Worm (Caenorhabditis elegans) whole organism, L4 larva: ENCODE measurements around the gene kqt-2.

Experiments used
- D1046.2 ChIP-seq: fragments of 200-800 bp; sonication (Bioruptor generic); IDR thresholded peaks from 2 replicates; pipeline ENCODE4 v1.3.6; 2022; ENCODE audit warnings: missing genetic modification characterization, missing compliant biosample characterization
- F26F4.8 ChIP-seq: fragments of 200-800 bp; sonication (Bioruptor generic); conservative IDR thresholded peaks from 2 replicates; pipeline ENCODE4 v1.3.6; 2022; ENCODE audit warnings: missing genetic modification characterization, missing compliant biosample characterization
- T26A8.4 ChIP-seq: fragments of 200-800 bp; sonication (Bioruptor generic); IDR thresholded peaks from 2 replicates; pipeline ENCODE4 v1.3.6; 2022; ENCODE audit warnings: missing genetic modification characterization, missing compliant biosample characterization
- Y105C5A.15 ChIP-seq: fragments of 200-800 bp; sonication (Bioruptor generic); IDR thresholded peaks from 2 replicates; pipeline ENCODE4 v1.3.6; 2022; ENCODE audit warnings: missing genetic modification characterization, missing compliant biosample characterization
- Y48G9A.11 ChIP-seq: fragments of 200-800 bp; sonication (Bioruptor generic); IDR thresholded peaks from 2 replicates; pipeline ENCODE4 v1.3.6; 2022; ENCODE audit warnings: missing genetic modification reagents, missing genetic modification characterization, missing compliant biosample characterization
- ZK337.2 ChIP-seq: fragments of 200-800 bp; sonication (Bioruptor generic); IDR thresholded peaks from 2 replicates; pipeline ENCODE4 v1.3.6; 2022; ENCODE audit warnings: missing genetic modification reagents, missing genetic modification characterization, missing compliant biosample characterization
- ZK546.5 ChIP-seq, 2 experiments: sonication (generic microtip); optimal IDR thresholded peaks; 2 replicates each; lab custom pipeline; 2017; ENCODE audit warnings: missing biosample characterization in 2 of 2, missing genetic modification characterization in 2 of 2
- aha-1 ChIP-seq: fragments of 150-350 bp; peaks from one replicate; lab custom pipeline; 2014; ENCODE audit warnings: missing biosample characterization, missing genetic modification characterization
- aly-2 ChIP-seq: sonication (generic microtip); optimal IDR thresholded peaks from 2 replicates; lab custom pipeline; 2018; ENCODE audit warnings: missing biosample characterization, missing genetic modification characterization
- ama-1 ChIP-seq: fragments of 150-350 bp; optimal IDR thresholded peaks from 2 replicates; lab custom pipeline; 2014; ENCODE audit warnings: inconsistent platforms, mixed read lengths
- arid-1 ChIP-seq: fragments of 200-800 bp; sonication (Bioruptor generic); conservative IDR thresholded peaks from 2 replicates; pipeline ENCODE4 v1.3.6; 2022; ENCODE audit warnings: missing genetic modification reagents, missing genetic modification characterization, missing compliant biosample characterization
- ceh-20 ChIP-seq: fragments of 200-800 bp; sonication (Bioruptor generic); IDR thresholded peaks from 2 replicates; pipeline ENCODE4 v1.3.6; 2022; ENCODE audit warnings: missing genetic modification reagents, missing genetic modification characterization, missing compliant biosample characterization
- ceh-28 ChIP-seq: fragments of 150-350 bp; optimal IDR thresholded peaks from 2 replicates; lab custom pipeline; 2014; ENCODE audit warnings: missing biosample characterization, missing genetic modification reagents, missing genetic modification characterization
- ceh-62 ChIP-seq: sonication (generic microtip); optimal IDR thresholded peaks from 2 replicates; lab custom pipeline; 2017; ENCODE audit warnings: missing biosample characterization, missing genetic modification characterization
- ceh-82 ChIP-seq: sonication (generic microtip); optimal IDR thresholded peaks from 2 replicates; lab custom pipeline; 2017; ENCODE audit warnings: missing biosample characterization, missing genetic modification characterization
- ces-1 ChIP-seq: fragments of 150-350 bp; sonication (generic microtip); optimal IDR thresholded peaks from 4 replicates; lab custom pipeline; 2014; ENCODE audit warnings: missing biosample characterization, missing genetic modification reagents, missing genetic modification characterization
- ctbp-1 ChIP-seq: fragments of 200-800 bp; sonication (Bioruptor generic); IDR thresholded peaks from 2 replicates; pipeline ENCODE4 v1.3.6; 2022; ENCODE audit warnings: missing genetic modification reagents, missing genetic modification characterization, missing compliant biosample characterization
- daf-12 ChIP-seq: fragments of 150-350 bp; optimal IDR thresholded peaks from 2 replicates; lab custom pipeline; 2014; ENCODE audit warnings: missing biosample characterization, missing genetic modification reagents, missing genetic modification characterization
- daf-19 ChIP-seq: fragments of 200-800 bp; sonication (Bioruptor generic); conservative IDR thresholded peaks from 2 replicates; pipeline ENCODE4 v1.3.6; 2022; ENCODE audit warnings: missing genetic modification characterization, missing compliant biosample characterization
- duxl-1 ChIP-seq: sonication (generic microtip); optimal IDR thresholded peaks from 2 replicates; lab custom pipeline; 2016; ENCODE audit warnings: mild to moderate bottlenecking, missing genetic modification characterization, moderate library complexity, missing compliant biosample characterization; ENCODE audit not compliant: poor library complexity
- dve-1 ChIP-seq: sonication (generic microtip); optimal IDR thresholded peaks from 2 replicates; lab custom pipeline; 2017; ENCODE audit warnings: antibody characterized with exemption, mild to moderate bottlenecking, missing genetic modification characterization, missing compliant biosample characterization; ENCODE audit not compliant: insufficient read depth
- egl-43 ChIP-seq: fragments of 200-800 bp; sonication (Bioruptor generic); IDR thresholded peaks from 2 replicates; pipeline ENCODE4 v1.3.6; 2022; ENCODE audit warnings: missing genetic modification reagents, missing genetic modification characterization, missing compliant biosample characterization
- fos-1 ChIP-seq: fragments of 150-350 bp; optimal IDR thresholded peaks from 2 replicates; lab custom pipeline; 2014; ENCODE audit warnings: missing biosample characterization, missing genetic modification characterization
- hlh-30 ChIP-seq: sonication (generic microtip); optimal IDR thresholded peaks from 2 replicates; lab custom pipeline; 2017; ENCODE audit warnings: antibody characterized with exemption, mild to moderate bottlenecking, missing genetic modification characterization, missing compliant biosample characterization; ENCODE audit not compliant: insufficient read depth
- jun-1 ChIP-seq: fragments of 150-350 bp; optimal IDR thresholded peaks from 2 replicates; lab custom pipeline; 2014; ENCODE audit warnings: missing biosample characterization, missing genetic modification reagents, missing genetic modification characterization
- lin-1 ChIP-seq: fragments of 200-800 bp; sonication (Bioruptor generic); IDR thresholded peaks from 2 replicates; pipeline ENCODE4 v1.3.6; 2022; ENCODE audit warnings: missing genetic modification reagents, missing genetic modification characterization, missing compliant biosample characterization
- lin-13 ChIP-seq: fragments of 150-350 bp; optimal IDR thresholded peaks from 2 replicates; lab custom pipeline; 2014; ENCODE audit warnings: missing biosample characterization, missing genetic modification reagents, missing genetic modification characterization
- lin-15B ChIP-seq: fragments of 150-350 bp; sonication (generic microtip); optimal IDR thresholded peaks from 3 replicates; lab custom pipeline; 2014; ENCODE audit warnings: missing biosample characterization, missing genetic modification characterization
- lin-38 ChIP-seq: fragments of 200-800 bp; sonication (Bioruptor generic); IDR thresholded peaks from 2 replicates; pipeline ENCODE4 v1.3.6; 2022; ENCODE audit warnings: missing genetic modification reagents, missing genetic modification characterization, missing compliant biosample characterization
- lin-39 ChIP-seq: fragments of 150-350 bp; optimal IDR thresholded peaks from 2 replicates; lab custom pipeline; 2014; ENCODE audit warnings: missing biosample characterization, missing genetic modification reagents, missing genetic modification characterization
- lsy-2 ChIP-seq, 2 experiments: fragments of 150-350 bp in 1 of 2; sonication (generic microtip) in 1 of 2; optimal IDR thresholded peaks; 2 replicates each; lab custom pipeline; 2014 to 2017; ENCODE audit warnings: missing biosample characterization in 2 of 2, missing genetic modification characterization in 2 of 2
- madf-5 ChIP-seq, 2 experiments: fragments of 200-800 bp; sonication (Bioruptor generic); IDR thresholded peaks; 2 replicates each; pipeline ENCODE4 v1.3.6; 2022; ENCODE audit warnings: missing compliant biosample characterization in 2 of 2, missing genetic modification characterization in 2 of 2
- madf-9 ChIP-seq: fragments of 200-800 bp; sonication (Bioruptor generic); conservative IDR thresholded peaks from 2 replicates; pipeline ENCODE4 v1.3.6; 2022; ENCODE audit warnings: missing genetic modification reagents, missing genetic modification characterization, missing compliant biosample characterization
- mdl-1 ChIP-seq, 2 experiments: fragments of 150-350 bp in 1 of 2; sonication (generic microtip) in 1 of 2; optimal IDR thresholded peaks; 2 replicates each; lab custom pipeline; 2014 to 2017; ENCODE audit warnings: missing biosample characterization in 2 of 2, missing genetic modification characterization in 2 of 2
- mdt-29 ChIP-seq: fragments of 200-800 bp; sonication (Bioruptor generic); IDR thresholded peaks from 2 replicates; pipeline ENCODE4 v1.3.6; 2022; ENCODE audit warnings: missing genetic modification reagents, missing genetic modification characterization, missing compliant biosample characterization
- mes-2 ChIP-seq: sonication (generic microtip); optimal IDR thresholded peaks from 2 replicates; lab custom pipeline; 2016; ENCODE audit warnings: missing genotype, mild to moderate bottlenecking, missing genetic modification characterization, missing compliant biosample characterization; ENCODE audit not compliant: poor library complexity, severe bottlenecking
- mxl-2 ChIP-seq: fragments of 200-800 bp; sonication (Bioruptor generic); conservative IDR thresholded peaks from 2 replicates; pipeline ENCODE4 v1.3.6; 2022; ENCODE audit warnings: missing genetic modification reagents, missing genetic modification characterization, missing compliant biosample characterization
- mxl-3 ChIP-seq: fragments of 200-800 bp; sonication (Bioruptor generic); optimal IDR thresholded peaks from 2 replicates; lab custom pipeline; 2018; ENCODE audit warnings: mild to moderate bottlenecking, missing genetic modification characterization, missing compliant biosample characterization
- nhr-48 ChIP-seq: sonication (generic microtip); optimal IDR thresholded peaks from 2 replicates; lab custom pipeline; 2016; ENCODE audit warnings: mild to moderate bottlenecking, missing genetic modification characterization, missing compliant biosample characterization
- nhr-6 ChIP-seq: fragments of 150-350 bp; optimal IDR thresholded peaks from 2 replicates; lab custom pipeline; 2014; ENCODE audit warnings: missing biosample characterization, missing genetic modification characterization
- nhr-77 ChIP-seq: fragments of 150-350 bp; optimal IDR thresholded peaks from 2 replicates; lab custom pipeline; 2014; ENCODE audit warnings: missing biosample characterization, missing genetic modification characterization
- pqm-1 ChIP-seq: sonication (generic microtip); optimal IDR thresholded peaks from 2 replicates; lab custom pipeline; 2017; ENCODE audit warnings: missing biosample characterization, missing genetic modification characterization
- saeg-2 ChIP-seq: fragments of 200-800 bp; sonication (Bioruptor generic); IDR thresholded peaks from 2 replicates; pipeline ENCODE4 v1.3.6; 2022; ENCODE audit warnings: missing genetic modification reagents, missing genetic modification characterization, missing compliant biosample characterization
- set-16 ChIP-seq: fragments of 200-800 bp; sonication (Bioruptor generic); IDR thresholded peaks from 2 replicates; pipeline ENCODE4 v1.3.6; 2022; ENCODE audit warnings: missing genetic modification reagents, missing genetic modification characterization, missing compliant biosample characterization
- snpc-1.2 ChIP-seq: fragments of 200-800 bp; sonication (Bioruptor generic); IDR thresholded peaks from 2 replicates; pipeline ENCODE4 v1.3.6; 2022; ENCODE audit warnings: missing genetic modification reagents, missing genetic modification characterization, missing compliant biosample characterization
- snpc-4 ChIP-seq: fragments of 150-350 bp; optimal IDR thresholded peaks from 2 replicates; lab custom pipeline; 2014; ENCODE audit warnings: missing biosample characterization, missing genetic modification characterization
- unc-130 ChIP-seq: sonication (generic microtip); optimal IDR thresholded peaks from 2 replicates; lab custom pipeline; 2016; ENCODE audit warnings: missing genetic modification reagents, missing genetic modification characterization, missing compliant biosample characterization
- unc-62 ChIP-seq, 3 experiments: fragments of 150-350 bp in 1 of 3; sonication (generic microtip); optimal IDR thresholded peaks in 2 of 3; peaks in 1 of 3; 1 replicate in 1 of 3; 2 replicates in 2 of 3; lab custom pipeline; 2014 to 2017; ENCODE audit warnings: missing biosample characterization in 3 of 3, missing genetic modification characterization in 3 of 3, missing genetic modification reagents in 3 of 3, missing genotype in 1 of 3
- vab-7 ChIP-seq: fragments of 200-800 bp; sonication (Bioruptor generic); IDR thresholded peaks from 2 replicates; pipeline ENCODE4 v1.3.6; 2022; ENCODE audit warnings: missing genetic modification reagents, missing genetic modification characterization, missing compliant biosample characterization
- zip-11 ChIP-seq: fragments of 200-800 bp; sonication (Bioruptor generic); IDR thresholded peaks from 2 replicates; pipeline ENCODE4 v1.3.6; 2022; ENCODE audit warnings: missing genetic modification characterization, missing compliant biosample characterization
- ztf-7 ChIP-seq: fragments of 150-350 bp; optimal IDR thresholded peaks from 2 replicates; lab custom pipeline; 2014; ENCODE audit warnings: missing biosample characterization, missing genetic modification characterization

The kqt-2 gene

ce11 chrX:8231858-8232257 is 14.3 kb downstream of the kqt-2 start, which contains the start of gene K02A6.3 (continued):
- TF ChIP-seq nhr-6 (tag; lab: Kevin White, UChicago) (peak; percentile 54), ctbp-1 (GFP tag; lab: Robert Waterston, UW) (peak; percentile 44; the same call in 1 of the 2 replicates), unc-62 (GFP tag; optimal IDR thresholded peaks at IDR 0.05 in 1 of 2; lab: Kevin White, UChicago) (peak in 1 of 2 experiments; percentile 85), unc-62 (tag; optimal IDR thresholded peaks at IDR 0.05; lab: Kevin White, UChicago) (no peak), ZK337.2 (GFP tag; lab: Robert Waterston, UW) (no peak), mxl-3 (GFP tag; lab: Kevin White, UChicago) (peak; percentile 100), lin-13 (no peak), lin-39 (no peak), fos-1 (tag; lab: Kevin White, UChicago) (no peak), dve-1 (tag; lab: Kevin White, UChicago) (peak; percentile 95), ztf-7 (tag; lab: Kevin White, UChicago) (peak; percentile 19), unc-130 (GFP tag; lab: Kevin White, UChicago) (no peak), set-16 (GFP tag; lab: Robert Waterston, UW) (peak; percentile 40; the same call in 1 of the 2 replicates), D1046.2 (no peak), T26A8.4 (peak; percentile 79), snpc-1.2 (GFP tag; lab: Robert Waterston, UW) (no peak), daf-19 (GFP tag; lab: Robert Waterston, UW) (no peak), saeg-2 (GFP tag; lab: Robert Waterston, UW) (no peak), ceh-82 (tag; lab: Kevin White, UChicago) (no peak), mdl-1 (tag; optimal IDR thresholded peaks at IDR 0.05; lab: Kevin White, UChicago) (peak; percentile 94 to 99), vab-7 (GFP tag; lab: Robert Waterston, UW) (no peak; the same call in 1 of the 2 replicates), arid-1 (peak; percentile 37; the same call in 1 of the 2 replicates), ceh-28 (tag; lab: Kevin White, UChicago) (peak; percentile 78), zip-11 (no peak), lin-1 (peak; percentile 52; the same call in 1 of the 2 replicates), egl-43 (GFP tag; lab: Robert Waterston, UW) (no peak; the same call in 1 of the 2 replicates), aha-1 (peak; percentile 95), Y48G9A.11 (GFP tag; lab: Robert Waterston, UW) (no peak), madf-9 (peak; percentile 62), mxl-2 (GFP tag; lab: Robert Waterston, UW) (no peak), nhr-48 (tag; lab: Kevin White, UChicago) (peak; percentile 85), ceh-62 (tag; lab: Kevin White, UChicago) (no peak), duxl-1 (tag; lab: Kevin White, UChicago) (no peak), lin-15B (tag; lab: Kevin White, UChicago) (no peak), ceh-20 (GFP tag; lab: Robert Waterston, UW) (peak; percentile 81), hlh-30 (tag; lab: Kevin White, UChicago) (peak; percentile 99), nhr-77 (tag; lab: Kevin White, UChicago) (peak; percentile 94), mdt-29 (GFP tag; lab: Robert Waterston, UW) (peak; percentile 66; the same call in 1 of the 2 replicates), aly-2 (tag; lab: Kevin White, UChicago) (no peak), ZK546.5 (tag; optimal IDR thresholded peaks at IDR 0.05; lab: Kevin White, UChicago) (no peak), lin-38 (GFP tag; lab: Robert Waterston, UW) (no peak), mes-2 (tag; lab: Kevin White, UChicago) (peak; percentile 71), jun-1 (peak; percentile 78), madf-5 (GFP tag; IDR thresholded peaks at IDR 0.05; lab: Robert Waterston, UW) (no peak), ces-1 (GFP tag; lab: Kevin White, UChicago) (no peak), lsy-2 (tag; optimal IDR thresholded peaks at IDR 0.05; lab: Kevin White, UChicago) (peak in 1 of 2 experiments; percentile 83), ama-1 (no peak), pqm-1 (peak; percentile 41), F26F4.8 (GFP tag; lab: Robert Waterston, UW) (no peak), daf-12 (tag; lab: Kevin White, UChicago) (no peak), Y105C5A.15 (GFP tag; lab: Robert Waterston, UW) (no peak), snpc-4 (no peak)
